Fruit fly (Drosophila melanogaster) whole organism, wandering third instar larva: ENCODE data around the gene Tsp68C.

Source experiments
- Abd-B ChIP-seq: fragments of >200 bp; optimal IDR thresholded peaks from 2 replicates; lab custom pipeline; 2017; ENCODE audit warnings: missing biosample characterization, missing genetic modification characterization
- CG32264 ChIP-seq: fragments of 200-800 bp; sonication (Bioruptor generic); optimal IDR thresholded peaks from 2 replicates; lab custom pipeline; 2016; ENCODE audit warnings: missing biosample characterization, missing genetic modification characterization
- CG9705 ChIP-seq: fragments of 200-800 bp; sonication (Bioruptor generic); optimal IDR thresholded peaks from 2 replicates; lab custom pipeline; 2018; ENCODE audit warnings: missing biosample characterization, mild to moderate bottlenecking, missing genetic modification characterization
- CrebA ChIP-seq: fragments of 200-800 bp; sonication (Bioruptor generic); optimal IDR thresholded peaks from 2 replicates; lab custom pipeline; 2016; ENCODE audit warnings: missing biosample characterization, mild to moderate bottlenecking, missing genetic modification characterization, borderline replicate concordance
- Dfd ChIP-seq: fragments of >200 bp; optimal IDR thresholded peaks from 2 replicates; lab custom pipeline; 2017; ENCODE audit warnings: missing biosample characterization, missing genetic modification characterization
- Dif ChIP-seq: fragments of 200-275, 200-300 bp; sonication (Bioruptor generic); optimal IDR thresholded peaks from 2 replicates; lab custom pipeline; 2018; ENCODE audit warnings: missing biosample characterization, missing genetic modification characterization; ENCODE audit not compliant: partially characterized antibody
- GATAd ChIP-seq: sonication (Bioruptor generic); optimal IDR thresholded peaks from 2 replicates; lab custom pipeline; 2016; ENCODE audit warnings: missing biosample characterization, missing genetic modification characterization
- HLH106 ChIP-seq: fragments of 200-800 bp; optimal IDR thresholded peaks from 3 replicates; lab custom pipeline; 2019; ENCODE audit warnings: missing biosample characterization, mild to moderate bottlenecking, missing genetic modification characterization, moderate library complexity
- Hnf4 ChIP-seq: fragments of 200-800 bp; sonication (Bioruptor generic); optimal IDR thresholded peaks from 2 replicates; lab custom pipeline; 2016; ENCODE audit warnings: missing biosample characterization, mild to moderate bottlenecking, missing genetic modification characterization
- Hr78 ChIP-seq: fragments of >200 bp; optimal IDR thresholded peaks from 2 replicates; lab custom pipeline; 2017; ENCODE audit warnings: missing biosample characterization, missing genetic modification characterization
- Hr83 ChIP-seq: fragments of 200-300 bp; sonication (Bioruptor generic); optimal IDR thresholded peaks from 2 replicates; lab custom pipeline; 2016; ENCODE audit warnings: missing biosample characterization, mild to moderate bottlenecking, missing genetic modification characterization, moderate library complexity; ENCODE audit not compliant: poor library complexity, severe bottlenecking
- Jra ChIP-seq: sonication (Bioruptor generic); optimal IDR thresholded peaks from 2 replicates; lab custom pipeline; 2016; ENCODE audit warnings: missing biosample characterization, missing genetic modification characterization
- Mio ChIP-seq: sonication (Bioruptor generic); optimal IDR thresholded peaks from 2 replicates; lab custom pipeline; 2016; ENCODE audit warnings: missing biosample characterization, missing genetic modification characterization
- Myc ChIP-seq: fragments of >200 bp; optimal IDR thresholded peaks from 2 replicates; lab custom pipeline; 2017
- N ChIP-seq: fragments of >200 bp; optimal IDR thresholded peaks from 2 replicates; lab custom pipeline; 2018; ENCODE audit warnings: missing biosample characterization, missing external identifiers, missing genetic modification characterization
- OdsH ChIP-seq: fragments of 200-800 bp; sonication (Bioruptor generic); optimal IDR thresholded peaks from 2 replicates; lab custom pipeline; 2016; ENCODE audit warnings: missing biosample characterization, mild to moderate bottlenecking, missing genetic modification characterization
- Rel ChIP-seq, 2 experiments: fragments of 200-800 bp; sonication (Bioruptor generic) in 1 of 2; optimal IDR thresholded peaks; 2 replicates in 1 of 2; 3 replicates in 1 of 2; lab custom pipeline; 2016 to 2019; ENCODE audit warnings: mild to moderate bottlenecking in 2 of 2, missing biosample characterization in 2 of 2, missing genetic modification characterization in 2 of 2, moderate library complexity in 1 of 2
- Sp1 ChIP-seq: fragments of 200-800 bp; sonication (Bioruptor generic); optimal IDR thresholded peaks from 3 replicates; lab custom pipeline; 2019; ENCODE audit warnings: missing biosample characterization, mild to moderate bottlenecking, missing genetic modification characterization, moderate library complexity
- Vsx2 ChIP-seq: fragments of 200-300, 225-300 bp; sonication (Bioruptor generic); optimal IDR thresholded peaks from 2 replicates; lab custom pipeline; 2018; ENCODE audit warnings: missing biosample characterization, missing genetic modification characterization; ENCODE audit not compliant: partially characterized antibody
- br ChIP-seq: fragments of 200-800 bp; sonication (Bioruptor generic); optimal IDR thresholded peaks from 2 replicates; lab custom pipeline; 2016; ENCODE audit warnings: missing biosample characterization, missing genetic modification characterization
- brk ChIP-seq: fragments of 200-800 bp; sonication (Bioruptor generic); optimal IDR thresholded peaks from 2 replicates; lab custom pipeline; 2016; ENCODE audit warnings: missing biosample characterization, mild to moderate bottlenecking, missing genetic modification characterization
- dl ChIP-seq, 2 experiments: fragments of 175-275, 200-275 bp in 1 of 2; fragments of 200-275 bp in 1 of 2; sonication (Bioruptor generic); optimal IDR thresholded peaks; lab custom pipeline; 2018; ENCODE audit warnings: mild to moderate bottlenecking in 2 of 2, missing biosample characterization in 2 of 2, missing genetic modification characterization in 2 of 2, moderate library complexity in 2 of 2; ENCODE audit not compliant: partially characterized antibody in 2 of 2, insufficient read depth in 1 of 2
- dmrt93B ChIP-seq: fragments of 200-800 bp; sonication (Bioruptor generic); optimal IDR thresholded peaks from 2 replicates; lab custom pipeline; 2018; ENCODE audit warnings: missing biosample characterization, mild to moderate bottlenecking, missing genetic modification characterization
- dsf ChIP-seq: sonication (Bioruptor generic); optimal IDR thresholded peaks from 2 replicates; lab custom pipeline; 2016; ENCODE audit warnings: missing biosample characterization, missing genetic modification characterization, borderline replicate concordance
- ey ChIP-seq: fragments of 200-800 bp; sonication (Bioruptor generic); optimal IDR thresholded peaks from 2 replicates; lab custom pipeline; 2016; ENCODE audit warnings: missing biosample characterization, missing genetic modification characterization
- foxo ChIP-seq, 2 experiments: fragments of 200-800 bp; sonication (Bioruptor generic); optimal IDR thresholded peaks; 2 replicates in 1 of 2; 3 replicates in 1 of 2; lab custom pipeline; 2016 to 2017; ENCODE audit warnings: missing biosample characterization in 2 of 2, missing genetic modification characterization in 2 of 2
- fru ChIP-seq: fragments of 200-800 bp; sonication (Bioruptor generic); optimal IDR thresholded peaks from 3 replicates; lab custom pipeline; 2016; ENCODE audit warnings: missing biosample characterization, mild to moderate bottlenecking, missing genetic modification characterization
- h ChIP-seq: fragments of 200-800 bp; sonication (Bioruptor generic); optimal IDR thresholded peaks from 3 replicates; lab custom pipeline; 2016; ENCODE audit warnings: missing biosample characterization, mild to moderate bottlenecking, missing genetic modification characterization
- jim ChIP-seq: fragments of 175-275, 200-325 bp; sonication (Bioruptor generic); optimal IDR thresholded peaks from 2 replicates; lab custom pipeline; 2016; ENCODE audit warnings: missing biosample characterization, mild to moderate bottlenecking, missing genetic modification characterization
- lola ChIP-seq: fragments of >200 bp; optimal IDR thresholded peaks from 2 replicates; lab custom pipeline; 2017; ENCODE audit warnings: missing biosample characterization, missing genetic modification characterization
- pan ChIP-seq: fragments of >200 bp; optimal IDR thresholded peaks from 2 replicates; lab custom pipeline; 2017
- psq ChIP-seq: fragments of 200-800 bp; sonication (Bioruptor generic); optimal IDR thresholded peaks from 3 replicates; lab custom pipeline; 2017; ENCODE audit warnings: missing biosample characterization, mild to moderate bottlenecking, missing genetic modification characterization, moderate library complexity
- rgr ChIP-seq: fragments of 200-800 bp; sonication (Bioruptor generic); optimal IDR thresholded peaks from 3 replicates; lab custom pipeline; 2016; ENCODE audit warnings: missing biosample characterization, mild to moderate bottlenecking, missing genetic modification characterization
- sage ChIP-seq: fragments of 200-800 bp; sonication (Bioruptor generic); optimal IDR thresholded peaks from 2 replicates; lab custom pipeline; 2016; ENCODE audit warnings: missing biosample characterization, mild to moderate bottlenecking, missing genetic modification characterization
- sv ChIP-seq: fragments of 200-800 bp; sonication (Bioruptor generic); optimal IDR thresholded peaks from 3 replicates; lab custom pipeline; 2016; ENCODE audit warnings: missing biosample characterization, missing genetic modification characterization
- tai ChIP-seq: sonication (Bioruptor generic); optimal IDR thresholded peaks from 2 replicates; lab custom pipeline; 2016; ENCODE audit warnings: missing biosample characterization, missing genetic modification characterization
- usp ChIP-seq: fragments of >200 bp; optimal IDR thresholded peaks from 2 replicates; lab custom pipeline; 2017; ENCODE audit warnings: missing biosample characterization, missing genetic modification characterization
- woc ChIP-seq: sonication (Bioruptor generic); optimal IDR thresholded peaks from 2 replicates; lab custom pipeline; 2016; ENCODE audit warnings: missing biosample characterization, mild to moderate bottlenecking, missing genetic modification characterization

The Tsp68C gene

DNA sequence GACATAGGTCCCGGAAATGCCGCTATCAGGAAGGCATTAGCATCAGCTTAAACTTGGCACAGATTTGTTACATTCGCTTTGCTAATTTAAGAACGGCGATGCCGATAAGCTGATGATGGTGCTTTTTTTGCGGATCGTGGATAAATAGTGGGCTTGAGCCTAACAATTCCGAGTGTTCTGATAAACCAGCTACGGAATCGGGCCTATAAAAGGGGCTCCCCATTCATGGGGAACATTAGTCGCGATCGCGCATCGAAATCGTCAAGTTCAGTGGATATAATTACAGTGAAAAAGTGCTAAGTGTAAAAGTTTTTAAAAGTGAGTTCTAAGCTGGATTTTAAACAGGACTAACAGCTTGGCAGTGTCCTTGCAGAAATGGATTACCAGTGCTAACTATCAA, 2.3 kb downstream of the Tsp68C start, which contains the start of gene Hml:
TSS of gene Hml (plus strand) at position 301 of the 400 bp plus-strand sequence.
- TF ChIP-seq N (GFP tag; lab: Kevin White, UChicago) (no peak), ey (GFP tag; lab: Kevin White, UChicago) (no peak), sage (GFP tag; lab: Kevin White, UChicago) (no peak), h (GFP tag; lab: Kevin White, UChicago) (no peak), psq (GFP tag; lab: Kevin White, UChicago) (no peak), tai (GFP tag; lab: Kevin White, UChicago) (no peak), CG9705 (GFP tag; lab: Kevin White, UChicago) (no peak), HLH106 (tag; lab: Kevin White, UChicago) (no peak)
- TF ChIP-seq, all 38 proteins: peak for 0

- TF ChIP-seq dl (GFP tag; optimal IDR thresholded peaks at IDR 0.05; lab: Kevin White, UChicago; ENCODE audit: insufficient read depth in 1 of 2, partially characterized antibody in 2 of 2) (no peak), Myc (lab: Kevin White, UChicago) (peak; percentile 49)
Observed at dm6 chr3L:13859688-13860373, 16.4 kb downstream of the Tsp68C start.

DNA sequence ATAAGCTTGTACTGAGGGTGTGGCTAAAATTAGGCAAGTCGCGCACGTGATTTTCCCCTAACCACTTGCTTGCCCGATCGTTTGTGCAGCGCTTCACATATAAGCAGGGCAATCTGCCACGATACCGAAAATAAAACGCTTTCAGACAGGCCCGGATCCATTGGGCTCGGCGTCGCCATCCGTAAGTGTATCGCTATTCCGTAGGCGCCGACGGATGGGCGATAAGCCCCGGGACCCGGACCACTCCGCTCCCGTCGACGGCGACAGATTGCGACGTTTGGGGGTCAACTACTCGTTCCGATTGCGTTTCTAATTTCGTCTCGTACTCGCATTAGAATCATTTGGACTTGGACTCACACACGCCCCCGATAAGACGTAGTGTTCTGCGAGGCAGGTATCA, 18.9 kb downstream of the Tsp68C start:
- peak in 1 of 2 experiments; percentile 78 for TF ChIP-seq foxo (GFP tag; optimal IDR thresholded peaks at IDR 0.05; lab: Kevin White, UChicago)
- TF ChIP-seq CrebA (GFP tag; lab: Kevin White, UChicago): no peak
- no peak for TF ChIP-seq Dfd (GFP tag; lab: Kevin White, UChicago)
- TF ChIP-seq lola (GFP tag; lab: Kevin White, UChicago): no peak
- no peak for TF ChIP-seq Hr83 (GFP tag; lab: Kevin White, UChicago)
- peak; percentile 28 for TF ChIP-seq HLH106 (tag; lab: Kevin White, UChicago)
- TF ChIP-seq Hnf4 (GFP tag; lab: Kevin White, UChicago): peak; percentile 37
- TF ChIP-seq Rel (GFP tag; optimal IDR thresholded peaks at IDR 0.05; lab: Kevin White, UChicago): no peak
- TF ChIP-seq Rel (tag; optimal IDR thresholded peaks at IDR 0.05; lab: Kevin White, UChicago): peak; percentile 23
- TF ChIP-seq Abd-B (GFP tag; lab: Kevin White, UChicago): no peak
- peak; percentile 60 for TF ChIP-seq sv (GFP tag; lab: Kevin White, UChicago)
- peak; percentile 65 for TF ChIP-seq fru (GFP tag; lab: Kevin White, UChicago)
- TF ChIP-seq CG32264 (GFP tag; lab: Kevin White, UChicago): no peak
- TF ChIP-seq jim (GFP tag; lab: Kevin White, UChicago): no peak
- TF ChIP-seq tai (GFP tag; lab: Kevin White, UChicago): no peak
- TF ChIP-seq Myc (lab: Kevin White, UChicago): no peak
- TF ChIP-seq Dif (GFP tag; lab: Kevin White, UChicago): peak; percentile 53
- no peak for TF ChIP-seq GATAd
- no peak for TF ChIP-seq woc (GFP tag; lab: Kevin White, UChicago)
- TF ChIP-seq brk (GFP tag; lab: Kevin White, UChicago): no peak
- peak; percentile 57 for TF ChIP-seq rgr (GFP tag; lab: Kevin White, UChicago)
- TF ChIP-seq CG9705 (GFP tag; lab: Kevin White, UChicago): no peak
- TF ChIP-seq usp (GFP tag; lab: Kevin White, UChicago): no peak
- no peak for TF ChIP-seq sage (GFP tag; lab: Kevin White, UChicago)
- peak; percentile 51 for TF ChIP-seq br (GFP tag; lab: Kevin White, UChicago)
- TF ChIP-seq Jra (GFP tag; lab: Kevin White, UChicago): no peak
- peak; percentile 2 for TF ChIP-seq psq (GFP tag; lab: Kevin White, UChicago)
- peak; percentile 25 for TF ChIP-seq Sp1 (GFP tag; lab: Kevin White, UChicago)
- TF ChIP-seq N (GFP tag; lab: Kevin White, UChicago): no peak
- peak; percentile 57 for TF ChIP-seq ey (GFP tag; lab: Kevin White, UChicago)
- TF ChIP-seq dmrt93B: no peak
- no peak for TF ChIP-seq Hr78 (GFP tag; lab: Kevin White, UChicago)
- no peak for TF ChIP-seq pan (lab: Kevin White, UChicago)
- TF ChIP-seq dsf: no peak
- TF ChIP-seq OdsH (GFP tag; lab: Kevin White, UChicago): peak; percentile 51
- peak; percentile 64 for TF ChIP-seq h (GFP tag; lab: Kevin White, UChicago)
- no peak for TF ChIP-seq Vsx2 (GFP tag; lab: Kevin White, UChicago)
- no peak for TF ChIP-seq dl (GFP tag; optimal IDR thresholded peaks at IDR 0.05; lab: Kevin White, UChicago; ENCODE audit: insufficient read depth in 1 of 2, partially characterized antibody in 2 of 2)
- TF ChIP-seq Mio (GFP tag; lab: Kevin White, UChicago): peak; percentile 11
- TF ChIP-seq, all 38 proteins: peak for 15
